Fruit fly (Drosophila melanogaster): ENCODE results near the gene CG17778.

dm6 chrX:498434-498833, 4.0 kb downstream of the CG17778 start:
- TF ChIP-seq CTCF (optimal IDR thresholded peaks at IDR 0.05): no peak
- TF ChIP-seq CG8478 (optimal IDR thresholded peaks at IDR 0.05): no peak
